Worm (Caenorhabditis elegans): ENCODE measurements around the gene C25E10.7.

Gene C25E10.7

DNA sequence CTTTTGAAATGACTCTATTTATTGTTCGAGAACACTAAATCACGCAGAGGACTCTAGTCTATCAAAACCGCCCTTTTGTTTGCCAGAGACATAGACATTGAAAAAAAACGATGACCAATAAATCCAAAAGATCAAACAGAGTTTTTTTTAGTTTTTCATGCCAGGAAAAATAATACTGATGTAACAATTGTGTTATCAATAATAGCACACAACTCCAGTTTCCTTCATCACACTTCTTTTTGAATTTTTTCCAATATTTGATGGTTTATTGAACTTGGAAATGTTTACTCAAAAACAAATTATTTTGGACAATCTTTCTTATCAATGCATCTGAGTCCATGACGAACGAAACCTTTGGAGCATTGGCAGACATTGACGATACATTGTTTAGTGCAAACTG is 3.0 kb upstream of the C25E10.7 start, which contains the start of gene C25E10.8:
Gene C25E10.8 (minus strand): TSS at position 101 of the 400 bp plus-strand sequence.
- TF ChIP-seq mel-28 (tag; optimal IDR thresholded peaks at IDR 0.05; ENCODE audit: borderline replicate concordance), result no peak
- no peak for TF ChIP-seq dpff-1 (tag; optimal IDR thresholded peaks at IDR 0.05)
- no peak for TF ChIP-seq ztf-25 (GFP tag; IDR thresholded peaks at IDR 0.05)
- TF ChIP-seq ztf-26 (tag; optimal IDR thresholded peaks at IDR 0.05), result no peak
- TF ChIP-seq F57C9.4 (tag; optimal IDR thresholded peaks at IDR 0.05), result no peak
- TF ChIP-seq rec-8 (tag; optimal IDR thresholded peaks at IDR 0.05), result no peak
- no peak for TF ChIP-seq pha-4 (tag; optimal IDR thresholded peaks at IDR 0.05)
- TF ChIP-seq nfya-2 (GFP tag; IDR thresholded peaks at IDR 0.05), result no peak
- no peak for TF ChIP-seq Y79H2A.3 (GFP tag; conservative IDR thresholded peaks at IDR 0.05)
- TF ChIP-seq ztf-3 (GFP tag; optimal IDR thresholded peaks at IDR 0.05), result no peak
- TF ChIP-seq ets-4 (GFP tag; optimal IDR thresholded peaks at IDR 0.05), result no peak
- no peak for TF ChIP-seq madf-8 (GFP tag; conservative IDR thresholded peaks at IDR 0.05)
- TF ChIP-seq K11D2.4 (GFP tag; IDR thresholded peaks at IDR 0.05), result no peak
- TF ChIP-seq lir-1 (GFP tag; conservative IDR thresholded peaks at IDR 0.05), result no peak

- TF ChIP-seq ztf-3 (GFP tag; optimal IDR thresholded peaks at IDR 0.05), result no peak
- TF ChIP-seq K11D2.4 (GFP tag; IDR thresholded peaks at IDR 0.05), result no peak
- no peak for TF ChIP-seq mxl-1 (tag; optimal IDR thresholded peaks at IDR 0.05)
- no peak for TF ChIP-seq B0035.1 (tag; optimal IDR thresholded peaks at IDR 0.05)
- TF ChIP-seq Y95B8A.8 (GFP tag; IDR thresholded peaks at IDR 0.05), result no peak
- TF ChIP-seq lin-40 (tag; optimal IDR thresholded peaks at IDR 0.05), result no peak
- TF ChIP-seq chd-7 (tag; optimal IDR thresholded peaks at IDR 0.05), result no peak
- no peak for TF ChIP-seq hmg-20 (GFP tag; IDR thresholded peaks at IDR 0.05)
- TF ChIP-seq cebp-2 (GFP tag; IDR thresholded peaks at IDR 0.05), result no peak
- TF ChIP-seq T26A5.8 (tag; optimal IDR thresholded peaks at IDR 0.05), result no peak
- no peak for TF ChIP-seq ztf-18 (tag; optimal IDR thresholded peaks at IDR 0.05)
- no peak for TF ChIP-seq ztf-26 (tag; optimal IDR thresholded peaks at IDR 0.05)
- no peak for TF ChIP-seq bed-2 (GFP tag; IDR thresholded peaks at IDR 0.05)
These were observed 2.2 kb upstream of the C25E10.7 start for ce11 chrV:9053235-9053634.

DNA sequence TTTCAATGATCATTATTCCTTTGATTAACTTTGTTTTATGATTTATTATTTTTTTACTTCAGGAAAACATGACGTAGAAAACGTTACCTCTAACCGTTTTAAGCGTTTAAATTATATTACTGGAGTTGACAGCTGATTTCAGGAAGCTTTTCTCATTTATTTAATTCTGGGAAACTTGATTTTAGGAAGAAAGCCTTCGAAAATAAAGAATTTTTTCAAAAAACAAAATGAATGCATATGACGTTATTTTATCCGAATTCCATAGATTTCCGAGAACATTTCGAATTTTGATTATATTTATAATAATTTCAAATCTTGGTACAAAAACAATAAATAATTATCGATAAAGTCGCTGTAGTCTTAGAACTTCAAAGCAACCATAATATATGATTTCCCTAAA is 1.7 kb downstream of the C25E10.7 start:
- no peak for TF ChIP-seq ztf-25 (GFP tag; IDR thresholded peaks at IDR 0.05)
- TF ChIP-seq rec-8 (tag; optimal IDR thresholded peaks at IDR 0.05), result no peak
- TF ChIP-seq him-1 (tag; optimal IDR thresholded peaks at IDR 0.05), result no peak
- TF ChIP-seq F57A8.1 (GFP tag; optimal IDR thresholded peaks at IDR 0.05), result no peak
- no peak for TF ChIP-seq Y56A3A.18 (GFP tag; IDR thresholded peaks at IDR 0.05)
- TF ChIP-seq lir-1 (GFP tag; conservative IDR thresholded peaks at IDR 0.05), result no peak
- no peak for TF ChIP-seq cebp-2 (GFP tag; IDR thresholded peaks at IDR 0.05)
- no peak for TF ChIP-seq rpc-1 (optimal IDR thresholded peaks at IDR 0.05)
- TF ChIP-seq rpc-1 (tag; optimal IDR thresholded peaks at IDR 0.05), result no peak
- TF ChIP-seq K11D2.4 (GFP tag; IDR thresholded peaks at IDR 0.05), result no peak

DNA sequence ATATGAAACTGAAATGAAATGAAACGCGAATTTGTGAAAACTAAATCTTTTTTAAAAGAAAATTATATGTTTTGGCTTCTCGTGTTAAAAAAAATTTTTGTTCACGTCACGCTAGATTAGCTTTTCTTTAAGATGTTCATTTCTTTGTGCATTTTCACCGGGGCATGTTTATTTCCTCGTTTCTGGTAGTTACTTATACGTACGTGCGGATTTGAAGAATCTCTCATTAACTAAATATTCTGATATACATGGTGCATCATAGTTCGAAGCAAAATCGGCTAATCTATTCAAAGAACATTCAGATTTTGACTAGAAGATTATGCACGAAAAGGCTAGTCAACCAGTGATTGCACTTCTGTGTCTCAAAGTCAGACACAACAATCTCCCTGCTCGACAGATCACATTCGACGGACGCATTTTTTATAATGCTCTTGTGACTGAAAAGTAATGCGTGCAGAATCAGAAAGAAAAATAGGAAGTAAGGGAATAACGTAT is 3.4 kb downstream of the C25E10.7 start, which contains the start of gene C25E10.17:
Gene C25E10.17 (minus strand): TSS at position 51 of the 495 bp plus-strand sequence.
- TF ChIP-seq somi-1 (GFP tag; optimal IDR thresholded peaks at IDR 0.05), result no peak
- no peak for TF ChIP-seq Y95B8A.8 (GFP tag; IDR thresholded peaks at IDR 0.05)
- TF ChIP-seq attf-6 (GFP tag; IDR thresholded peaks at IDR 0.05), result no peak
- TF ChIP-seq T26A5.8 (tag; optimal IDR thresholded peaks at IDR 0.05), result no peak
- TF ChIP-seq nhr-27 (tag; optimal IDR thresholded peaks at IDR 0.05), result no peak
- TF ChIP-seq hrde-1 (tag; optimal IDR thresholded peaks at IDR 0.05; ENCODE audit: borderline replicate concordance), result no peak
- no peak for TF ChIP-seq ceh-40 (GFP tag; IDR thresholded peaks at IDR 0.05)
- TF ChIP-seq nhr-120 (GFP tag; IDR thresholded peaks at IDR 0.05), result no peak
- TF ChIP-seq madf-8 (GFP tag; conservative IDR thresholded peaks at IDR 0.05), result no peak
